Fruit fly (Drosophila melanogaster) whole organism, prepupa: Measurements from ENCODE around the gene Pdzd8.
A peak's percentile ranks its signal among the peaks of the same experiment; 100 is the strongest.

Source experiments
- CG10631 ChIP-seq: fragments of 200-800 bp; sonication (Bioruptor generic); optimal IDR thresholded peaks from 2 replicates; lab custom pipeline; 2016; ENCODE audit warnings: missing biosample characterization, missing genetic modification characterization
- CG11294 ChIP-seq: fragments of 200-800 bp; sonication (Bioruptor generic); IDR thresholded peaks from 2 replicates; pipeline ENCODE4 v1.3.6; 2022; ENCODE audit warnings: missing biosample characterization, missing genetic modification characterization
- CG11762 ChIP-seq: fragments of 200-800 bp; sonication (Bioruptor generic); optimal IDR thresholded peaks from 3 replicates; lab custom pipeline; 2016; ENCODE audit warnings: missing biosample characterization, missing genetic modification characterization; ENCODE audit not compliant: insufficient read depth
- CG3032 ChIP-seq: fragments of 200-800 bp; optimal IDR thresholded peaks from 2 replicates; lab custom pipeline; 2019; ENCODE audit warnings: missing biosample characterization, mild to moderate bottlenecking, missing genetic modification characterization, moderate library complexity
- CG31627 ChIP-seq: fragments of 200-800 bp; sonication (Bioruptor generic); optimal IDR thresholded peaks from 3 replicates; lab custom pipeline; 2016; ENCODE audit warnings: missing biosample characterization, missing genetic modification characterization
- CG32006 ChIP-seq: fragments of 200-800 bp; sonication (Bioruptor generic); optimal IDR thresholded peaks from 3 replicates; lab custom pipeline; 2017; ENCODE audit warnings: missing biosample characterization, mild to moderate bottlenecking, missing genetic modification characterization
- CG3919 ChIP-seq: fragments of 200-800 bp; sonication (Bioruptor generic); optimal IDR thresholded peaks from 3 replicates; lab custom pipeline; 2016; ENCODE audit warnings: missing biosample characterization, missing genetic modification characterization
- CG6792 ChIP-seq: fragments of 200-800 bp; sonication (Bioruptor generic); optimal IDR thresholded peaks from 3 replicates; lab custom pipeline; 2016; ENCODE audit warnings: missing biosample characterization, missing genetic modification characterization
- CG7368 ChIP-seq: fragments of 200-800 bp; sonication (Bioruptor generic); optimal IDR thresholded peaks from 3 replicates; lab custom pipeline; 2016; ENCODE audit warnings: missing biosample characterization, missing genetic modification characterization
- CG8319 ChIP-seq: fragments of 200-800 bp; sonication (Bioruptor generic); optimal IDR thresholded peaks from 3 replicates; lab custom pipeline; 2016; ENCODE audit warnings: missing biosample characterization, missing genetic modification characterization
- CG9139 ChIP-seq: fragments of 200-800 bp; sonication (Bioruptor generic); optimal IDR thresholded peaks from 3 replicates; lab custom pipeline; 2017; ENCODE audit warnings: missing biosample characterization, mild to moderate bottlenecking, missing genetic modification characterization
- Eip78C ChIP-seq: fragments of 200-800 bp; sonication (Bioruptor generic); peaks from one replicate; lab custom pipeline; 2016; ENCODE audit warnings: missing biosample characterization, missing genetic modification characterization
- Ets21C ChIP-seq: fragments of 200-800 bp; sonication (Bioruptor generic); optimal IDR thresholded peaks from 3 replicates; lab custom pipeline; 2016; ENCODE audit warnings: missing biosample characterization, missing genetic modification characterization
- Hr38 ChIP-seq: sonication (Bioruptor generic); optimal IDR thresholded peaks from 2 replicates; lab custom pipeline; 2016; ENCODE audit warnings: missing biosample characterization, missing genetic modification characterization
- Lpt ChIP-seq: fragments of 200-800 bp; sonication (Bioruptor generic); optimal IDR thresholded peaks from 3 replicates; lab custom pipeline; 2016; ENCODE audit warnings: missing biosample characterization, missing genetic modification characterization
- Met ChIP-seq: fragments of 200-800 bp; sonication (Bioruptor generic); optimal IDR thresholded peaks from 3 replicates; lab custom pipeline; 2016; ENCODE audit warnings: missing biosample characterization, missing genetic modification characterization
- Smox ChIP-seq: fragments of 200-800 bp; sonication (Bioruptor generic); optimal IDR thresholded peaks from 3 replicates; lab custom pipeline; 2016; ENCODE audit warnings: missing biosample characterization, missing genetic modification characterization
- Sox102F ChIP-seq: fragments of 200-800 bp; sonication (Bioruptor generic); optimal IDR thresholded peaks from 2 replicates; lab custom pipeline; 2016; ENCODE audit warnings: missing biosample characterization, mild to moderate bottlenecking, missing genetic modification characterization
- Sox14 ChIP-seq: fragments of 200-800 bp; sonication (Bioruptor generic); optimal IDR thresholded peaks from 3 replicates; lab custom pipeline; 2016; ENCODE audit warnings: missing biosample characterization, missing genetic modification characterization
- Sox15 ChIP-seq: fragments of 200-800 bp; sonication (Bioruptor generic); optimal IDR thresholded peaks from 3 replicates; lab custom pipeline; 2016; ENCODE audit warnings: missing biosample characterization, missing genetic modification characterization
- achi ChIP-seq: fragments of 200-800 bp; sonication (Bioruptor generic); optimal IDR thresholded peaks from 3 replicates; lab custom pipeline; 2016; ENCODE audit warnings: missing biosample characterization, missing genetic modification characterization
- cyc ChIP-seq: fragments of 200-800 bp; sonication (Bioruptor generic); optimal IDR thresholded peaks from 3 replicates; lab custom pipeline; 2016; ENCODE audit warnings: missing biosample characterization, missing genetic modification characterization
- eg ChIP-seq: fragments of 200-800 bp; sonication (Bioruptor generic); IDR thresholded peaks from 3 replicates; pipeline ENCODE4 v1.3.6; 2022; ENCODE audit warnings: missing biosample characterization, missing genetic modification characterization
- esn ChIP-seq: fragments of 200-800 bp; sonication (Bioruptor generic); optimal IDR thresholded peaks from 2 replicates; lab custom pipeline; 2016; ENCODE audit warnings: missing biosample characterization, mild to moderate bottlenecking, missing genetic modification characterization, moderate library complexity
- lz ChIP-seq: fragments of 200-800 bp; sonication (Bioruptor generic); optimal IDR thresholded peaks from 3 replicates; lab custom pipeline; 2016; ENCODE audit warnings: missing biosample characterization, missing genetic modification characterization
- net ChIP-seq: fragments of 200-800 bp; sonication (Bioruptor generic); optimal IDR thresholded peaks from 3 replicates; lab custom pipeline; 2016; ENCODE audit warnings: missing biosample characterization, missing genetic modification characterization
- pdm3 ChIP-seq: fragments of 200-800 bp; sonication (Bioruptor generic); optimal IDR thresholded peaks from 3 replicates; lab custom pipeline; 2016; ENCODE audit warnings: missing biosample characterization, missing genetic modification characterization
- spab ChIP-seq: fragments of 200-800 bp; sonication (Bioruptor generic); optimal IDR thresholded peaks from 2 replicates; lab custom pipeline; 2017; ENCODE audit warnings: missing biosample characterization, mild to moderate bottlenecking, missing genetic modification characterization, missing genetic modification reagents
- ss ChIP-seq, 2 experiments: fragments of 200-800 bp; sonication (Bioruptor generic); optimal IDR thresholded peaks; 2 replicates in 1 of 2; 3 replicates in 1 of 2; lab custom pipeline; 2017 to 2018; ENCODE audit warnings: mild to moderate bottlenecking in 2 of 2, missing biosample characterization in 2 of 2, missing genetic modification characterization in 2 of 2, moderate library complexity in 1 of 2
- svp ChIP-seq: fragments of 200-800 bp; sonication (Bioruptor generic); peaks from one replicate; lab custom pipeline; 2016; ENCODE audit warnings: missing biosample characterization, missing genetic modification characterization
- vri ChIP-seq: fragments of 200-800 bp; sonication (Bioruptor generic); optimal IDR thresholded peaks from 3 replicates; lab custom pipeline; 2016; ENCODE audit warnings: missing biosample characterization, mild to moderate bottlenecking, missing genetic modification characterization

The Pdzd8 gene

DNA sequence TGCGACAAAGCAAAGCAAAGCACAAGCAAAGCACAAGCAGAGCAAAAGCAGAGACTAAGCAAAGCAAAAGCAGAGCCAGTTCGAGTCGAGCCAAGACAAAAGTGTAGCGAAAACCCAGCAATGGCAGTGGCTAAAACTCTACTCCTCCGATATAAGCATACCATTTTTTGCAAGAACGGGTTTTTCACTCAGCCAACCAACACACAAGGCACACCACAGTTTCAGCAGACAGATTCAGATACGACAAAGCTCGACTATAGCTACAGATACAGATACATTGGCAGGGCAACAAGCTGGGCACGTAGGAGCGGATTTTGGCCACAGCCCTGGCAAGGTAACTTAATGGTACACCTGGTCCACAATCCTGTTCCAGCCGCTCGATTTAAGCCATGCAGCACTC lies 17.1 kb downstream of the Pdzd8 start (continued):
- no peak for TF ChIP-seq CG9139 (GFP tag; lab: Kevin White, UChicago)

DNA sequence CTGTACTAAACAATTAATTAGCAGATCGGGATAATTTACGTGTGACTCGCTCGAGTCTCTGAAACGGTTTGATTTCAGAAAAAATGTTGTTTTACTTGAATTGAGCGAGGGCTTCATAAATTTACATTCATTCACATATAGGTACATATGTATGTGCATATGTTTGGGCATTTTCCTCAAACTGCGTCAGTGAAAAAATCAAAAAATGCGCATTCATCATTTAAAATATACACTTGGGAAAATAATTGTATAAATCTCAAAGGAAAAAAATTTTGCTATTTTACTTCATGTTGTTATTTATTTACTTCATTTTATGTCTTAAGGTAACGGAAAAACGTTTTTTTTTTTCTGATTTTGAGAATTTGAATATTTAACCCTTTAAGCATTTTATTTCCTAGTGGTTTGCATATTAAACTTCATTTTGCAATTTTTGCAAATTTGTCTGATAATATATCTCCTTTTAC lies 23.8 kb downstream of the Pdzd8 start, which contains the start of gene CG43156:
TSS of gene CG43156 (minus strand) at position 51 of the 464 bp plus-strand sequence.
- TF ChIP-seq cyc (GFP tag; lab: Kevin White, UChicago) (no peak), Eip78C (GFP tag; lab: Kevin White, UChicago) (peak; percentile 41)

DNA sequence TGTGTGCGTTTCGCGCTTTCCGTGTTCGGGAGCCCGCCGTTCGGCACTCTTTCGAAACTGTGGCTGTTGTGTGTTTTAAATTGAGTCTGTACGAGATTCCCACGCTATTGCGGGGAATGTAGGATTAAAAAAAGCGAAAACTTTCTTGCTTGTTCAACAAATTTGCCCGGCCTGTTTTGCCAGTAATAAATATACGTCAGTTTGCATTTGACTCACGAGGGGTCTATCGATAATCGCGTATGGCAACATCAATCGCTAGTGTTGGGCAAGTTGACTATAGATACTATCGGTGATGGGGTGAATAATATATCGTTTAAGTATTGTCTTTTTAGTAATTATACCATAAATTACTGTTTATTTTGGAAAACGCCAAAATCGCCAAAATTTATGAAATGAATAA lies 25.5 kb downstream of the Pdzd8 start, which contains the start of gene Upf1:
TSS of gene Upf1 (minus strand) at position 228 of the 400 bp plus-strand sequence.
- TF ChIP-seq CG3919 (GFP tag; lab: Kevin White, UChicago) (no peak), Sox102F (GFP tag; lab: Kevin White, UChicago) (no peak), spab (no peak), CG10631 (peak; percentile 28), CG8319 (GFP tag; lab: Kevin White, UChicago) (no peak), Met (no peak), CG31627 (GFP tag; lab: Kevin White, UChicago) (peak; percentile 13), Lpt (GFP tag; lab: Kevin White, UChicago) (no peak), CG11762 (GFP tag; lab: Kevin White, UChicago) (no peak), pdm3 (GFP tag; lab: Kevin White, UChicago) (no peak), eg (no peak), esn (GFP tag; lab: Kevin White, UChicago) (peak; percentile 30)
- TF ChIP-seq, all 60 proteins: peak for 3

- no peak for TF ChIP-seq CG10631
- peak; percentile 14 for TF ChIP-seq CG3919 (GFP tag; lab: Kevin White, UChicago)
Observed at dm6 chrX:11895141-11895540, 35.5 kb downstream of the Pdzd8 start.

DNA sequence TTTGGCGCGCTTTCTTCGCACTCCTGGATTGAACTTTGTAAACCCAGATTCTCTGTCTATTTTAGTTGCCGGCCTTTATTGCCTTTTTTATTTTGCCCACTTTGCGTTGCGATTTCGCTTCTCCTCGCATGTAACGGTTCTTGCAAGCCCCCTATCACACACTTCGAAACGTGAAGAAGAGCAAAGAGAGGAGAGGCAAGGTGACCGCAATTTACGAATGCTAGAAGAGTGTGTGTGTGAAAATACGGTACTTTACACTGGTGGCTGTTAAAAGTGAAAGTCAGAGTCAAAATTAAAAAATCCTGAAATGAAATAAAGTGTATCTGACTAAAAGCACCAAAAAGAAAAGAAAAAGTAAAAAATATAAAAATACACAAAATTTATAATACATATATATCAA lies 36.5 kb downstream of the Pdzd8 start:
- no peak for TF ChIP-seq Sox15 (GFP tag; lab: Kevin White, UChicago)
- TF ChIP-seq CG11294 (GFP tag; lab: Robert Waterston, UW), result no peak
- TF ChIP-seq Met, result no peak
- no peak for TF ChIP-seq achi (GFP tag; lab: Kevin White, UChicago)
- no peak for TF ChIP-seq Sox102F (GFP tag; lab: Kevin White, UChicago)
- no peak for TF ChIP-seq CG3919 (GFP tag; lab: Kevin White, UChicago)
- TF ChIP-seq CG9139 (GFP tag; lab: Kevin White, UChicago), result no peak
- TF ChIP-seq Hr38 (GFP tag; lab: Kevin White, UChicago), result no peak
- TF ChIP-seq vri (GFP tag; lab: Kevin White, UChicago), result no peak
- TF ChIP-seq net (GFP tag; lab: Kevin White, UChicago), result no peak
- TF ChIP-seq Ets21C, result no peak
- TF ChIP-seq svp (GFP tag; lab: Kevin White, UChicago), result no peak

dm6 chrX:11893643-11894042 lies 37.0 kb downstream of the Pdzd8 start, which contains the start of gene wisp:
wisp (plus strand) TSS chrX:11893943.
- TF ChIP-seq Lpt (GFP tag; lab: Kevin White, UChicago) (no peak), CG3032 (no peak), CG6792 (no peak), ss (GFP tag; optimal IDR thresholded peaks at IDR 0.05; lab: Kevin White, UChicago) (no peak), Sox14 (GFP tag; lab: Kevin White, UChicago) (no peak), lz (GFP tag; lab: Kevin White, UChicago) (no peak), CG11762 (GFP tag; lab: Kevin White, UChicago) (no peak), CG10631 (no peak), CG32006 (GFP tag; lab: Kevin White, UChicago) (no peak), svp (GFP tag; lab: Kevin White, UChicago) (no peak), spab (no peak), pdm3 (GFP tag; lab: Kevin White, UChicago) (no peak), Smox (no peak), CG7368 (GFP tag; lab: Kevin White, UChicago) (no peak), cyc (GFP tag; lab: Kevin White, UChicago) (no peak)
